Fruit fly (Drosophila melanogaster) whole organism, embryonic: Measurements from ENCODE around the gene CG7058.
A peak's percentile ranks its signal among the peaks of the same experiment; 100 is the strongest.

Source experiments
- Adf1 ChIP-seq: fragments of 200-800 bp; sonication (Bioruptor generic); IDR thresholded peaks from 2 replicates; pipeline ENCODE4 v1.3.6; 2022; ENCODE audit warnings: missing biosample characterization, missing genetic modification characterization
- Asciz ChIP-seq: fragments of 200-800 bp; sonication (Bioruptor generic); optimal IDR thresholded peaks from 2 replicates; lab custom pipeline; 2017; ENCODE audit warnings: missing biosample characterization, mild to moderate bottlenecking, missing genetic modification characterization, missing genetic modification reagents
- B-H1 ChIP-seq: fragments of 200-800 bp; sonication (Bioruptor generic); IDR thresholded peaks from 3 replicates; pipeline ENCODE4 v1.3.6; 2022; ENCODE audit warnings: missing biosample characterization, missing genetic modification characterization
- Bgb ChIP-seq: fragments of 200-800 bp; sonication (Bioruptor generic); IDR thresholded peaks from 2 replicates; pipeline ENCODE4 v1.3.6; 2022; ENCODE audit warnings: missing biosample characterization, missing genetic modification characterization; ENCODE audit not compliant: partially characterized antibody
- Blimp-1 ChIP-seq: fragments of 200-800 bp; sonication (Bioruptor generic); optimal IDR thresholded peaks from 3 replicates; lab custom pipeline; 2018; ENCODE audit warnings: missing biosample characterization, missing genetic modification characterization, mild to moderate bottlenecking, moderate library complexity, missing genetic modification reagents
- BtbVII ChIP-seq: fragments of 200-800 bp; sonication (Bioruptor generic); optimal IDR thresholded peaks from 3 replicates; lab custom pipeline; 2017; ENCODE audit warnings: missing biosample characterization, mild to moderate bottlenecking, missing genetic modification characterization
- CG10462 ChIP-seq: fragments of 200-800 bp; sonication (Bioruptor generic); optimal IDR thresholded peaks from 2 replicates; lab custom pipeline; 2016; ENCODE audit warnings: missing biosample characterization, missing genetic modification characterization
- CG12236 ChIP-seq: fragments of 200-800 bp; sonication (Bioruptor generic); optimal IDR thresholded peaks from 2 replicates; lab custom pipeline; 2016; ENCODE audit warnings: missing biosample characterization, missing genetic modification characterization
- CG12744 ChIP-seq: fragments of 200-800 bp; sonication (Bioruptor generic); optimal IDR thresholded peaks from 2 replicates; lab custom pipeline; 2016; ENCODE audit warnings: missing biosample characterization, missing genetic modification characterization
- CG13296 ChIP-seq: fragments of 200-800 bp; sonication (Bioruptor generic); optimal IDR thresholded peaks from 3 replicates; lab custom pipeline; 2018; ENCODE audit warnings: missing biosample characterization, mild to moderate bottlenecking, missing genetic modification characterization
- CG17186 ChIP-seq: fragments of 200-800 bp; sonication (Bioruptor generic); optimal IDR thresholded peaks from 3 replicates; lab custom pipeline; 2017; ENCODE audit warnings: missing biosample characterization, missing genetic modification reagents, missing genetic modification characterization
- CG31224 ChIP-seq: fragments of 200-800 bp; sonication (Bioruptor generic); IDR thresholded peaks from 2 replicates; pipeline ENCODE4 v1.3.6; 2022; ENCODE audit warnings: missing biosample characterization, missing genetic modification characterization
- CG3163 ChIP-seq: fragments of 200-800 bp; sonication (Bioruptor generic); optimal IDR thresholded peaks from 3 replicates; lab custom pipeline; 2016; ENCODE audit warnings: missing biosample characterization, missing genetic modification characterization
- CG32532 ChIP-seq: fragments of 200-800 bp; sonication (Bioruptor generic); IDR thresholded peaks from 2 replicates; pipeline ENCODE4 v1.3.6; 2022; ENCODE audit warnings: missing biosample characterization, missing genetic modification characterization
- CG33557 ChIP-seq: fragments of 200-800 bp; sonication (Bioruptor generic); optimal IDR thresholded peaks from 2 replicates; lab custom pipeline; 2019; ENCODE audit warnings: missing biosample characterization, mild to moderate bottlenecking, missing genetic modification characterization, moderate library complexity
- CG4854 ChIP-seq: fragments of 200-800 bp; sonication (Bioruptor generic); optimal IDR thresholded peaks from 2 replicates; lab custom pipeline; 2016; ENCODE audit warnings: missing biosample characterization, missing genetic modification characterization, inconsistent platforms
- CG9215 ChIP-seq: fragments of 200-800 bp; sonication (Bioruptor generic); IDR thresholded peaks from 2 replicates; pipeline ENCODE4 v1.3.6; 2022; ENCODE audit warnings: missing biosample characterization, missing genetic modification characterization
- Dp ChIP-seq: fragments of 200-800 bp; sonication (Bioruptor generic); optimal IDR thresholded peaks from 2 replicates; lab custom pipeline; 2018; ENCODE audit warnings: missing biosample characterization, mild to moderate bottlenecking, missing genetic modification characterization, moderate library complexity
- HLH4C ChIP-seq: fragments of 200-800 bp; sonication (Bioruptor generic); IDR thresholded peaks from 3 replicates; pipeline ENCODE4 v1.3.6; 2022; ENCODE audit warnings: missing biosample characterization, missing genetic modification characterization; ENCODE audit not compliant: partially characterized antibody
- Kr ChIP-seq: fragments of 200-800 bp; sonication (Bioruptor generic); optimal IDR thresholded peaks from 2 replicates; lab custom pipeline; 2017; ENCODE audit warnings: missing biosample characterization, mild to moderate bottlenecking, missing genetic modification characterization
- Opbp ChIP-seq: fragments of 200-800 bp; sonication (Bioruptor generic); IDR thresholded peaks from 3 replicates; pipeline ENCODE4 v1.3.6; 2022; ENCODE audit warnings: missing biosample characterization, missing genetic modification characterization; ENCODE audit not compliant: partially characterized antibody
- PHDP ChIP-seq: fragments of 200-800 bp; sonication (Bioruptor generic); optimal IDR thresholded peaks from 3 replicates; lab custom pipeline; 2018; ENCODE audit warnings: missing biosample characterization, mild to moderate bottlenecking, missing genetic modification characterization, moderate library complexity
- Ravus ChIP-seq: fragments of 200-800 bp; sonication (Bioruptor generic); IDR thresholded peaks from 2 replicates; pipeline ENCODE4 v1.3.6; 2022; ENCODE audit warnings: missing biosample characterization, missing genetic modification characterization
- Spps ChIP-seq: fragments of 200-800 bp; sonication (Bioruptor generic); optimal IDR thresholded peaks from 2 replicates; lab custom pipeline; 2018; ENCODE audit warnings: missing biosample characterization, mild to moderate bottlenecking, missing genetic modification characterization
- Sry-β ChIP-seq: fragments of 200-800 bp; sonication (Bioruptor generic); optimal IDR thresholded peaks from 2 replicates; lab custom pipeline; 2018; ENCODE audit warnings: missing biosample characterization, mild to moderate bottlenecking, missing genetic modification characterization, moderate library complexity
- Tbp ChIP-seq: fragments of >200 bp; optimal IDR thresholded peaks from 2 replicates; lab custom pipeline; 2018; ENCODE audit warnings: missing biosample characterization, missing genetic modification characterization
- croc ChIP-seq: fragments of 200-800 bp; sonication (Bioruptor generic); conservative IDR thresholded peaks from 3 replicates; pipeline ENCODE4 v1.3.6; 2022; ENCODE audit warnings: missing biosample characterization, missing genetic modification characterization
- cwo ChIP-seq: fragments of 200-800 bp; sonication (Bioruptor generic); optimal IDR thresholded peaks from 3 replicates; lab custom pipeline; 2017; ENCODE audit warnings: missing biosample characterization, missing genetic modification characterization, mild to moderate bottlenecking, moderate library complexity, missing genetic modification reagents
- da ChIP-seq: fragments of 200-800 bp; sonication (Bioruptor generic); optimal IDR thresholded peaks from 2 replicates; lab custom pipeline; 2016; ENCODE audit warnings: missing biosample characterization, missing genetic modification characterization
- dmrt99B ChIP-seq: fragments of 200-800 bp; sonication (Bioruptor generic); optimal IDR thresholded peaks from 2 replicates; lab custom pipeline; 2018; ENCODE audit warnings: missing biosample characterization, mild to moderate bottlenecking, missing genetic modification characterization, moderate library complexity
- gem ChIP-seq: fragments of 200-800 bp; sonication (Bioruptor generic); optimal IDR thresholded peaks from 2 replicates; lab custom pipeline; 2019; ENCODE audit warnings: missing biosample characterization, mild to moderate bottlenecking, missing genetic modification characterization, moderate library complexity
- ken ChIP-seq: fragments of 200-800 bp; sonication (Bioruptor generic); IDR thresholded peaks from 3 replicates; pipeline ENCODE4 v1.3.6; 2022; ENCODE audit warnings: missing biosample characterization, missing genetic modification characterization
- klu ChIP-seq: fragments of 200-800 bp; sonication (Bioruptor generic); IDR thresholded peaks from 2 replicates; pipeline ENCODE4 v1.3.6; 2022; ENCODE audit warnings: missing biosample characterization, missing genetic modification characterization
- lab ChIP-seq: fragments of 200-800 bp; sonication (Bioruptor generic); optimal IDR thresholded peaks from 3 replicates; lab custom pipeline; 2017; ENCODE audit warnings: missing biosample characterization, missing genetic modification characterization, mild to moderate bottlenecking, moderate library complexity, missing genetic modification reagents
- lov ChIP-seq, 2 experiments: fragments of 200-800 bp in 1 of 2; fragments of >200 bp in 1 of 2; sonication (Bioruptor generic) in 1 of 2; IDR thresholded peaks in 1 of 2; optimal IDR thresholded peaks in 1 of 2; 2 replicates in 1 of 2; 3 replicates in 1 of 2; pipeline versions ENCODE4 v1.3.6 to Lab custom; 2017 to 2022; ENCODE audit warnings: missing biosample characterization in 1 of 2, missing genetic modification characterization in 1 of 2
- nau ChIP-seq: fragments of 200-800 bp; sonication (Bioruptor generic); optimal IDR thresholded peaks from 3 replicates; lab custom pipeline; 2017; ENCODE audit warnings: missing biosample characterization, mild to moderate bottlenecking, missing genetic modification characterization, missing genetic modification reagents
- oc ChIP-seq: fragments of 200-800 bp; sonication (Bioruptor generic); optimal IDR thresholded peaks from 2 replicates; lab custom pipeline; 2018; ENCODE audit warnings: missing biosample characterization, mild to moderate bottlenecking, missing genetic modification characterization, moderate library complexity
- phol ChIP-seq: fragments of 200-800 bp; sonication (Bioruptor generic); optimal IDR thresholded peaks from 3 replicates; lab custom pipeline; 2018; ENCODE audit warnings: missing biosample characterization, mild to moderate bottlenecking, missing genetic modification characterization, moderate library complexity
- stc ChIP-seq: fragments of 200-800 bp; sonication (Bioruptor generic); IDR thresholded peaks from 2 replicates; pipeline ENCODE4 v1.3.6; 2022; ENCODE audit warnings: missing biosample characterization, missing genetic modification characterization
- tgo ChIP-seq: fragments of 200-800 bp; sonication (Bioruptor generic); IDR thresholded peaks from 3 replicates; pipeline ENCODE4 v1.3.6; 2022; ENCODE audit warnings: missing biosample characterization, missing genetic modification characterization
- trh ChIP-seq: fragments of 200-800 bp; sonication (Bioruptor generic); optimal IDR thresholded peaks from 2 replicates; lab custom pipeline; 2016; ENCODE audit warnings: missing biosample characterization, missing genetic modification characterization
- ttk ChIP-seq: fragments of 200-800 bp; sonication (Bioruptor generic); IDR thresholded peaks from 2 replicates; pipeline ENCODE4 v2.1.2; 2022; ENCODE audit warnings: missing biosample characterization, missing genetic modification characterization
- tup ChIP-seq: fragments of 200-800 bp; sonication (Bioruptor generic); optimal IDR thresholded peaks from 2 replicates; lab custom pipeline; 2016; ENCODE audit warnings: missing biosample characterization, mild to moderate bottlenecking, missing genetic modification characterization, moderate library complexity
- tx ChIP-seq: fragments of 200-800 bp; sonication (Bioruptor generic); optimal IDR thresholded peaks from 2 replicates; lab custom pipeline; 2016; ENCODE audit warnings: missing biosample characterization, missing genetic modification characterization
- vnd ChIP-seq: fragments of 200-800 bp; sonication (Bioruptor generic); IDR thresholded peaks from 3 replicates; pipeline ENCODE4 v1.3.6; 2022; ENCODE audit warnings: missing biosample characterization, missing genetic modification characterization; ENCODE audit not compliant: partially characterized antibody

The CG7058 gene

dm6 chrX:18838929-18839576 lies 32.6 kb downstream of the CG7058 start (continued):
- peak; percentile 2 for TF ChIP-seq Blimp-1 (GFP tag; lab: Kevin White, UChicago)
- TF ChIP-seq cwo: no peak
- TF ChIP-seq CG17186 (GFP tag; lab: Kevin White, UChicago): no peak
- TF ChIP-seq CG4854 (GFP tag; lab: Kevin White, UChicago): no peak
- TF ChIP-seq CG9215 (GFP tag; lab: Robert Waterston, UW): no peak
- no peak for TF ChIP-seq tup
- TF ChIP-seq Spps (tag; lab: Kevin White, UChicago): no peak
- peak; percentile 43 for TF ChIP-seq lab (GFP tag; lab: Kevin White, UChicago)
- no peak for TF ChIP-seq CG10462 (GFP tag; lab: Kevin White, UChicago)
- peak; percentile 8 for TF ChIP-seq BtbVII (GFP tag; lab: Kevin White, UChicago)
- TF ChIP-seq CG33557 (GFP tag; lab: Kevin White, UChicago): no peak
- no peak for TF ChIP-seq nau (GFP tag; lab: Kevin White, UChicago)
- no peak for TF ChIP-seq Bgb (GFP tag; lab: Robert Waterston, UW)
- no peak for TF ChIP-seq CG13296 (GFP tag; lab: Kevin White, UChicago)
- no peak for TF ChIP-seq ken
- no peak for TF ChIP-seq Asciz (GFP tag; lab: Kevin White, UChicago)
- peak; percentile 9 for TF ChIP-seq gem (tag; lab: Kevin White, UChicago)

dm6 chrX:18843229-18844033 lies 36.9 kb downstream of the CG7058 start, which contains the start of gene htk:
Gene htk (plus strand): TSS chrX:18843663.
- TF ChIP-seq ttk (GFP tag; lab: Robert Waterston, UW): no peak
- peak; percentile 57 for TF ChIP-seq Kr
- TF ChIP-seq tgo: 0 out of 3 replicates have a peak, but pooled peaks have one; percentile 26
- TF ChIP-seq trh (GFP tag; lab: Kevin White, UChicago): peak; percentile 60
- TF ChIP-seq da (GFP tag; lab: Kevin White, UChicago): peak; percentile 64
- TF ChIP-seq HLH4C: peak; percentile 86
- no peak for TF ChIP-seq lov (optimal IDR thresholded peaks at IDR 0.05; lab: Kevin White, UChicago)
- no peak for TF ChIP-seq lov (GFP tag; IDR thresholded peaks at IDR 0.05; lab: Robert Waterston, UW)
- peak; percentile 43 for TF ChIP-seq CG12236 (GFP tag; lab: Kevin White, UChicago)
- peak; percentile 55 for TF ChIP-seq phol (tag; lab: Kevin White, UChicago)
- TF ChIP-seq CG32532 (GFP tag; lab: Robert Waterston, UW): peak; percentile 87
- no peak for TF ChIP-seq Spps (tag; lab: Kevin White, UChicago)
- no peak for TF ChIP-seq Sry-β
- peak; percentile 95 for TF ChIP-seq Opbp (GFP tag; lab: Robert Waterston, UW)
- TF ChIP-seq Adf1: peak; percentile 41; the same call in 1 of the 2 replicates
- peak; percentile 53 for TF ChIP-seq oc (tag; lab: Kevin White, UChicago)
- TF ChIP-seq klu (GFP tag; lab: Robert Waterston, UW): no peak; the same call in 1 of the 2 replicates
- peak; percentile 46 for TF ChIP-seq dmrt99B (tag; lab: Kevin White, UChicago)
- TF ChIP-seq CG12744 (GFP tag; lab: Kevin White, UChicago): peak; percentile 74
- TF ChIP-seq B-H1 (GFP tag; lab: Robert Waterston, UW): no peak; the same call in 2 of the 3 replicates
- peak; percentile 27 for TF ChIP-seq tx (GFP tag; lab: Kevin White, UChicago)
- peak; percentile 44 for TF ChIP-seq PHDP
- no peak for TF ChIP-seq Ravus (GFP tag; lab: Robert Waterston, UW)
- TF ChIP-seq CG31224 (GFP tag; lab: Robert Waterston, UW): 0 out of 2 replicates have a peak, but pooled peaks have one; percentile 28
- TF ChIP-seq Dp: peak; percentile 59
- TF ChIP-seq croc: 0 out of 3 replicates have a peak, but pooled peaks have one; percentile 14
- no peak for TF ChIP-seq Tbp (GFP tag; lab: Kevin White, UChicago)
- TF ChIP-seq stc (GFP tag; lab: Robert Waterston, UW): no peak; the same call in 1 of the 2 replicates
- peak; percentile 77 for TF ChIP-seq vnd
- TF ChIP-seq CG3163: peak; percentile 66
